Worm (Caenorhabditis elegans): ENCODE measurements around the gene W02H3.3.

W02H3.3 gene

ce11 chrX:11047183-11047582 lies 50.8 kb downstream of the W02H3.3 start, which contains the start of gene clc-1 (continued):
- no peak for TF ChIP-seq lir-3 (tag; optimal IDR thresholded peaks at IDR 0.05)
- TF ChIP-seq nhr-42 (GFP tag; IDR thresholded peaks at IDR 0.05): no peak
- TF ChIP-seq F37D6.2 (tag; optimal IDR thresholded peaks at IDR 0.05): no peak
- TF ChIP-seq saeg-2 (GFP tag; IDR thresholded peaks at IDR 0.05): no peak
- TF ChIP-seq ces-1 (GFP tag; optimal IDR thresholded peaks at IDR 0.05): no peak
- no peak for TF ChIP-seq mxl-3 (GFP tag; optimal IDR thresholded peaks at IDR 0.05)
- TF ChIP-seq ctbp-1 (GFP tag; IDR thresholded peaks at IDR 0.05): no peak
- no peak for TF ChIP-seq nhr-6 (tag; optimal IDR thresholded peaks at IDR 0.05)
- TF ChIP-seq skn-1 (tag; optimal IDR thresholded peaks at IDR 0.05): no peak
- TF ChIP-seq nhr-48 (tag; optimal IDR thresholded peaks at IDR 0.05): peak; percentile 15
- TF ChIP-seq ceh-28 (tag; optimal IDR thresholded peaks at IDR 0.05): no peak
- TF ChIP-seq fos-1 (tag; optimal IDR thresholded peaks at IDR 0.05): peak; percentile 27
- TF ChIP-seq lin-15B (tag; optimal IDR thresholded peaks at IDR 0.05): no peak
- TF ChIP-seq ztf-7 (tag; optimal IDR thresholded peaks at IDR 0.05): no peak
- peak; percentile 97 for TF ChIP-seq pqm-1 (tag; optimal IDR thresholded peaks at IDR 0.05)
- TF ChIP-seq ZK337.2 (GFP tag; IDR thresholded peaks at IDR 0.05): no peak
- TF ChIP-seq madf-5 (GFP tag; IDR thresholded peaks at IDR 0.05): no peak
- TF ChIP-seq dmd-9 (GFP tag; IDR thresholded peaks at IDR 0.05): no peak
- peak; percentile 1 for TF ChIP-seq hlh-30 (tag; optimal IDR thresholded peaks at IDR 0.05; ENCODE audit: insufficient read depth)
- TF ChIP-seq mdl-1 (tag; optimal IDR thresholded peaks at IDR 0.05): no peak
- TF ChIP-seq aha-1 (tag): no peak
- no peak for TF ChIP-seq madf-9 (GFP tag; conservative IDR thresholded peaks at IDR 0.05)
- no peak for TF ChIP-seq F10B5.3 (tag; optimal IDR thresholded peaks at IDR 0.05)
- no peak for TF ChIP-seq tag-97 (GFP tag; IDR thresholded peaks at IDR 0.05)
- TF ChIP-seq rbr-2 (tag; optimal IDR thresholded peaks at IDR 0.05): no peak
- no peak for TF ChIP-seq dpl-1 (GFP tag; optimal IDR thresholded peaks at IDR 0.05)
- no peak for TF ChIP-seq arid-1 (GFP tag; conservative IDR thresholded peaks at IDR 0.05)
- TF ChIP-seq dmd-6 (GFP tag; IDR thresholded peaks at IDR 0.05): peak; percentile 93
- peak; percentile 12 for TF ChIP-seq mep-1 (tag; optimal IDR thresholded peaks at IDR 0.05)
- TF ChIP-seq snpc-1.2 (GFP tag; IDR thresholded peaks at IDR 0.05): no peak
- TF ChIP-seq hlh-11 (tag; optimal IDR thresholded peaks at IDR 0.05): peak; percentile 85
- no peak for TF ChIP-seq F44E2.7 (GFP tag; IDR thresholded peaks at IDR 0.05)
- no peak for TF ChIP-seq cey-2 (tag; optimal IDR thresholded peaks at IDR 0.05; ENCODE audit: borderline replicate concordance, insufficient read depth)
- TF ChIP-seq aly-2 (tag; optimal IDR thresholded peaks at IDR 0.05): no peak
- TF ChIP-seq daf-8 (GFP tag; IDR thresholded peaks at IDR 0.05): no peak
- no peak for TF ChIP-seq zfp-3 (GFP tag; conservative IDR thresholded peaks at IDR 0.05)
- no peak for TF ChIP-seq nhr-41 (GFP tag; IDR thresholded peaks at IDR 0.05)
- no peak for TF ChIP-seq ceh-82 (tag; optimal IDR thresholded peaks at IDR 0.05)
- TF ChIP-seq egl-27 (tag; optimal IDR thresholded peaks at IDR 0.05): no peak
- TF ChIP-seq F26F4.8 (GFP tag; conservative IDR thresholded peaks at IDR 0.05): no peak
- peak; percentile 57 for TF ChIP-seq php-3 (GFP tag; IDR thresholded peaks at IDR 0.05)
- TF ChIP-seq Y5F2A.4 (GFP tag; optimal IDR thresholded peaks at IDR 0.05): no peak
- no peak for TF ChIP-seq spr-1 (tag; optimal IDR thresholded peaks at IDR 0.05)
- no peak for TF ChIP-seq hmg-1.1 (GFP tag; IDR thresholded peaks at IDR 0.05)
- TF ChIP-seq zfp-2 (tag; optimal IDR thresholded peaks at IDR 0.05): no peak
- peak; percentile 29 for TF ChIP-seq T20F7.1 (GFP tag; optimal IDR thresholded peaks at IDR 0.05)
- TF ChIP-seq nhr-28 (tag; optimal IDR thresholded peaks at IDR 0.05): peak; percentile 82
- TF ChIP-seq dmd-8 (GFP tag; IDR thresholded peaks at IDR 0.05): no peak
- peak; percentile 21; the same call in 1 of the 2 replicates for TF ChIP-seq ceh-20 (GFP tag; IDR thresholded peaks at IDR 0.05)
- no peak for TF ChIP-seq Y75B8A.6 (GFP tag; IDR thresholded peaks at IDR 0.05)
- TF ChIP-seq mxl-2 (GFP tag; conservative IDR thresholded peaks at IDR 0.05): no peak
- no peak for TF ChIP-seq ama-1 (optimal IDR thresholded peaks at IDR 0.05)
- TF ChIP-seq lim-7 (GFP tag; IDR thresholded peaks at IDR 0.05): no peak

Measured in whole organism, L4 larva.